ENCODE assay signal across 2 worm cellular contexts in genomic region chrIV:10413828-10414227, ce11.
TF ChIP-seq lines count a peak whose summit lies in the region.

TSS of gene R10H10.7 (minus strand) at chrIV:10413928.

TF ChIP-seq in whole organism, L1 larva, 84 proteins besides CTCF, POLR2A, EP300 and RAD21:
- no peak for TF ChIP-seq ceh-8 (GFP tag; optimal IDR thresholded peaks at IDR 0.05; lab: Kevin White, UChicago)
- peak; percentile 17 for TF ChIP-seq nhr-85 (tag; lab: Kevin White, UChicago)

TF ChIP-seq in whole organism, L4 larva, 104 proteins besides CTCF, POLR2A, EP300 and RAD21:
- TF ChIP-seq aha-1 (tag; lab: Kevin White, UChicago) (peak; percentile 26), F26F4.8 (GFP tag; conservative IDR thresholded peaks at IDR 0.05; lab: Robert Waterston, UW) (no peak)

Comparison
In these comparisons a context has a peak if more than half of its experiments do, and no peak if none do; other contexts are left out.
1. Of the 29 proteins assayed by ChIP-seq in both whole organism, L4 larva and whole organism, L1 larva: peak only in whole organism, L4 larva: aha-1; only in whole organism, L1 larva: none; in both: none; in neither: 28.